Fruit fly (Drosophila melanogaster) whole organism, wandering third instar larva: ENCODE data around the gene CG34461.

Source experiments
- CG9705 ChIP-seq: fragments of 200-800 bp; sonication (Bioruptor generic); optimal IDR thresholded peaks from 2 replicates; lab custom pipeline; 2018; ENCODE audit warnings: missing biosample characterization, mild to moderate bottlenecking, missing genetic modification characterization
- Rel ChIP-seq, 2 experiments: fragments of 200-800 bp; sonication (Bioruptor generic) in 1 of 2; optimal IDR thresholded peaks; 2 replicates in 1 of 2; 3 replicates in 1 of 2; lab custom pipeline; 2016 to 2019; ENCODE audit warnings: mild to moderate bottlenecking in 2 of 2, missing biosample characterization in 2 of 2, missing genetic modification characterization in 2 of 2, moderate library complexity in 1 of 2
- pan ChIP-seq: fragments of >200 bp; optimal IDR thresholded peaks from 2 replicates; lab custom pipeline; 2017

DNA sequence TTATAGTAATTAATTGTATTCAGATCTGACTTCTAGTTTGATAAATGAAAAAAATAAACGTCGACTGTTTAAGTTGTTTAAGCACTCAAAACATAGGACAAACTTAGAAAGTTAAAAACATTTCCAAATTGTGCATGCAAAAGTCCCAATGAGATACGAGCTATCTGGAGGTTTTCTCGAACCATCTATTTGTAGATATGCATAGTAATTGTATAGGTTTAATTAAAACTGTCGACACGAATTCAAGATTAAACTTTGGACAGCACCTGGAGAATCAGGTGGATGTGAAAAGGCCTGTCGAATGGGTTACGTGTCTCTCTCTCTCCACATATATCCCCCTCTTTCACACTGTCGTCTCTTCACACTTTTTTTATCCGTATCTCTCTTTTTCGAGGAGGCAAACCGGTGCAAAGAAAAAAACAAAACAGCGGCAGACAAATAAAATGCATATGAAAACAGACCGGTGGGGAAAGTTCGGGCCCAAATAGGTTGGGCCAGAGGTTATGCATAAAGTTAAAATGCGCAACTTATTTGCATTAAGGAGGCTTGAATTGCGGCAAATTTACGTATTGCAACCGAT is 34.5 kb downstream of the CG34461 start:
- TF ChIP-seq CG9705 (GFP tag; lab: Kevin White, UChicago) (no peak), Rel (GFP tag; optimal IDR thresholded peaks at IDR 0.05; lab: Kevin White, UChicago) (no peak), Rel (tag; optimal IDR thresholded peaks at IDR 0.05; lab: Kevin White, UChicago) (no peak), pan (lab: Kevin White, UChicago) (no peak)
